Worm (Caenorhabditis elegans): ENCODE data around the gene F54D1.1.

- TF ChIP-seq nhr-11 (tag; optimal IDR thresholded peaks at IDR 0.05) (no peak), pha-4 (GFP tag; IDR thresholded peaks at IDR 0.05) (no peak), pha-4 (tag; optimal IDR thresholded peaks at IDR 0.05) (no peak), zag-1 (tag; optimal IDR thresholded peaks at IDR 0.05) (no peak), nhr-10 (tag; optimal IDR thresholded peaks at IDR 0.05) (no peak), duxl-1 (tag; optimal IDR thresholded peaks at IDR 0.05; ENCODE audit: poor library complexity) (no peak), set-16 (GFP tag; IDR thresholded peaks at IDR 0.05) (no peak), ces-1 (GFP tag; optimal IDR thresholded peaks at IDR 0.05) (no peak), mep-1 (tag; optimal IDR thresholded peaks at IDR 0.05) (no peak), ceh-62 (tag; optimal IDR thresholded peaks at IDR 0.05) (no peak), sdz-12 (GFP tag; optimal IDR thresholded peaks at IDR 0.05) (no peak), nhr-237 (tag; optimal IDR thresholded peaks at IDR 0.05) (no peak), skn-1 (tag; optimal IDR thresholded peaks at IDR 0.05) (no peak), ceh-82 (tag; optimal IDR thresholded peaks at IDR 0.05) (no peak)
Observed at ce11 chrIV:11223878-11224277, 37.8 kb upstream of the F54D1.1 start, which contains the start of gene C29F4.3.

Data from whole organism, L4 larva.